Worm (Caenorhabditis elegans) whole organism, early embryonic: ENCODE results near the gene nhr-90.

Experiments
- B0310.2 ChIP-seq: sonication (generic microtip); optimal IDR thresholded peaks from 2 replicates; lab custom pipeline; 2016; ENCODE audit warnings: mild to moderate bottlenecking, missing genetic modification characterization, missing compliant biosample characterization
- F13C5.2 ChIP-seq: sonication (generic microtip); optimal IDR thresholded peaks from 2 replicates; lab custom pipeline; 2017; ENCODE audit warnings: mild to moderate bottlenecking, missing genetic modification characterization, inconsistent platforms, missing compliant biosample characterization
- aly-1 ChIP-seq: sonication (generic microtip); optimal IDR thresholded peaks from 2 replicates; lab custom pipeline; 2016; ENCODE audit warnings: missing genetic modification characterization, missing compliant biosample characterization
- ama-1 ChIP-seq: fragments of 150-350 bp; optimal IDR thresholded peaks from 2 replicates; lab custom pipeline; 2014
- ceh-13 ChIP-seq: fragments of 200-800 bp; sonication (Bioruptor generic); optimal IDR thresholded peaks from 2 replicates; lab custom pipeline; 2018; ENCODE audit warnings: mild to moderate bottlenecking, missing genetic modification characterization, missing compliant biosample characterization
- ceh-36 ChIP-seq: sonication (generic microtip); optimal IDR thresholded peaks from 2 replicates; lab custom pipeline; 2016; ENCODE audit warnings: missing genetic modification characterization, inconsistent platforms, missing compliant biosample characterization
- ets-7 ChIP-seq: sonication (generic microtip); optimal IDR thresholded peaks from 2 replicates; lab custom pipeline; 2016; ENCODE audit warnings: missing genotype, missing genetic modification characterization, missing compliant biosample characterization
- flt-1 ChIP-seq: fragments of 200-800 bp; sonication (Bioruptor generic); IDR thresholded peaks from 2 replicates; pipeline ENCODE4 v1.3.6; 2022; ENCODE audit warnings: missing genetic modification characterization, missing compliant biosample characterization
- hmbx-1 ChIP-seq: sonication (generic microtip); optimal IDR thresholded peaks from 2 replicates; lab custom pipeline; 2016; ENCODE audit warnings: mild to moderate bottlenecking, missing genetic modification characterization, missing compliant biosample characterization
- hmg-4 ChIP-seq: fragments of 200-800 bp; sonication (Bioruptor generic); optimal IDR thresholded peaks from 2 replicates; lab custom pipeline; 2018; ENCODE audit warnings: mild to moderate bottlenecking, missing genetic modification characterization, missing compliant biosample characterization
- hnd-1 ChIP-seq: sonication (generic microtip); optimal IDR thresholded peaks from 2 replicates; lab custom pipeline; 2016; ENCODE audit warnings: missing genetic modification characterization, missing compliant biosample characterization
- pes-1 ChIP-seq: fragments of 200-800 bp; sonication (Bioruptor generic); IDR thresholded peaks from 2 replicates; pipeline ENCODE4 v1.3.6; 2022; ENCODE audit warnings: missing genetic modification reagents, missing genetic modification characterization, missing compliant biosample characterization
- scrt-1 ChIP-seq: fragments of 200-800 bp; sonication (Bioruptor generic); IDR thresholded peaks from 2 replicates; pipeline ENCODE4 v1.3.6; 2022; ENCODE audit warnings: missing genetic modification characterization, missing compliant biosample characterization
- sea-1 ChIP-seq: fragments of 200-800 bp; sonication (Bioruptor generic); conservative IDR thresholded peaks from 2 replicates; pipeline ENCODE4 v1.3.6; 2022; ENCODE audit warnings: missing genetic modification characterization, missing compliant biosample characterization
- tbx-11 ChIP-seq: fragments of 200-800 bp; sonication (Bioruptor generic); IDR thresholded peaks from 2 replicates; pipeline ENCODE4 v1.3.6; 2022; ENCODE audit warnings: missing genetic modification characterization, missing compliant biosample characterization
- tbx-37 ChIP-seq: fragments of 200-800 bp; sonication (Bioruptor generic); conservative IDR thresholded peaks from 2 replicates; pipeline ENCODE4 v1.3.6; 2022; ENCODE audit warnings: missing genetic modification reagents, missing genetic modification characterization, missing compliant biosample characterization
- tra-4 ChIP-seq: sonication (generic microtip); optimal IDR thresholded peaks from 2 replicates; lab custom pipeline; 2017; ENCODE audit warnings: missing genetic modification characterization, missing compliant biosample characterization

The nhr-90 gene

DNA sequence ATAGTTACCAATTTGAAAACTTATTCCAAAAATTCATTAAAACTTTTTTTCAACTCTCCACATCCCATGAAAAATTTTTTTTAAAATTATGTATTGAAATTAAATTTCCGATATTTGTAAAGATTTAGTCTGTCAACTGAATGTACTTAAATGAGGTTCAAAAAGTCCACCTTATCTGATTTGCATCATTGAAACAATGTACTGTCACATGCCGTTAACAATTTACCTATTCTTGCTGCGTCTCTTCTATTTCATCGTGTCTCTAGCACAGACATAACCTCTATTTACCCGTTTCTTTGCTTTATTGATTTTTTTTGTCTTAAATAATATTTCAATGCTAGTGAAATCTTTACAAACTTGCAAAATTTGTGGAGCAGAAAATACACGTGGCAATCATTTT is at the start of gene nhr-90:
Gene nhr-90, plus strand, starts transcription at position 296 of the 400 bp plus-strand sequence.
- TF ChIP-seq aly-1 (no peak), sea-1 (GFP tag; lab: Robert Waterston, UW) (no peak), ama-1 (lab: Kevin White, UChicago) (no peak), flt-1 (GFP tag; lab: Robert Waterston, UW) (no peak), B0310.2 (tag; lab: Kevin White, UChicago) (no peak), hmbx-1 (tag; lab: Kevin White, UChicago) (no peak), scrt-1 (GFP tag; lab: Robert Waterston, UW) (no peak), tra-4 (tag; lab: Kevin White, UChicago) (no peak), tbx-11 (no peak), ceh-13 (GFP tag; lab: Kevin White, UChicago) (no peak), ets-7 (tag; lab: Kevin White, UChicago) (no peak), tbx-37 (GFP tag; lab: Robert Waterston, UW) (no peak), pes-1 (GFP tag; lab: Robert Waterston, UW) (no peak), hmg-4 (GFP tag; lab: Kevin White, UChicago) (no peak), hnd-1 (tag; lab: Kevin White, UChicago) (no peak), F13C5.2 (tag; lab: Kevin White, UChicago) (no peak), ceh-36 (no peak)

DNA sequence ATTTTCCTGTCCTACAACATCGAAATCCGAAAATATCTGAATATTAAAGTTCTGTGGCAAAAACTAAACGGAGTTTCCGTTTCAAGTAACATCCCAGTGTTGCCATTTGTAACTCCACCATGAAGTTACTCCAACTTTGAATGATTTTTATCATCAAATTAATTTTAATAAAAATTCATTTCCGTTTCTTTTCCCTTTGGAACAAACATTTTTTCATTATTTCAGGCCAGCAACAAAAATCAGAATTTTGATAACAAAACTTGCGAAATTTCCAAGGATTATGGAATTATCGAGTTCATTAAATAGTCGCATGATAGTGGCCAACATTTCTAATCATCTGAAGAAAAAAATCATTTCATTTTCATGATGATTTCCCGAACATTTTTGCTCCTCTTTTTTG is 47.5 kb upstream of the nhr-90 start, which contains the start of gene C14C6.2:
Gene C14C6.2, plus strand, starts transcription at position 301 of the 400 bp plus-strand sequence.
- TF ChIP-seq hmbx-1 (tag; lab: Kevin White, UChicago): no peak
- no peak for TF ChIP-seq pes-1 (GFP tag; lab: Robert Waterston, UW)
- TF ChIP-seq scrt-1 (GFP tag; lab: Robert Waterston, UW): no peak
- no peak for TF ChIP-seq tbx-11
- no peak for TF ChIP-seq F13C5.2 (tag; lab: Kevin White, UChicago)
- no peak for TF ChIP-seq ets-7 (tag; lab: Kevin White, UChicago)
- no peak for TF ChIP-seq B0310.2 (tag; lab: Kevin White, UChicago)
- TF ChIP-seq aly-1: no peak
- TF ChIP-seq sea-1 (GFP tag; lab: Robert Waterston, UW): no peak
- no peak for TF ChIP-seq ceh-36
- TF ChIP-seq hnd-1 (tag; lab: Kevin White, UChicago): no peak
- no peak for TF ChIP-seq tra-4 (tag; lab: Kevin White, UChicago)
- TF ChIP-seq ama-1 (lab: Kevin White, UChicago): no peak
- no peak for TF ChIP-seq hmg-4 (GFP tag; lab: Kevin White, UChicago)
- TF ChIP-seq tbx-37 (GFP tag; lab: Robert Waterston, UW): no peak
- TF ChIP-seq flt-1 (GFP tag; lab: Robert Waterston, UW): no peak
- TF ChIP-seq ceh-13 (GFP tag; lab: Kevin White, UChicago): no peak

DNA sequence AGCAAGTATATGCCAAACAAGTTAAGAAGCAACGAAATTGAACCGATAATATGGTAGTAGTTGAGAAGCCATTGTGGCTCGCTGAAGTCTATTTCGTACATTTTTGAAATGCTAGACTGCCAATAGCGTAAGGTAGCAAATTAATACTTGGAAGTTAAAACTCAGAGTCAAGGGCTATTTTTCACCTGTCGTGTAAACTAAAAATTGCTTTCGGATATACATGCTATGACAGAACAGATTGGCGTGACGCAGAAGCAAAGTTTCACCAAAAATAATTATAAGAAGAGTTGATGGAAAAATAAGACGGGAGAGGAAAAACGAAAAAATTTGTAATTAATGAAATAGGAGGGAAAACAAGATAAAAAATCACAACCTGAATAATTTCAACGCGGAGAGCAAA is 44.3 kb upstream of the nhr-90 start, which contains the start of gene sri-73:
Gene sri-73, minus strand, starts transcription at position 101 of the 400 bp plus-strand sequence.
- TF ChIP-seq hmg-4 (GFP tag; lab: Kevin White, UChicago): no peak
- no peak for TF ChIP-seq scrt-1 (GFP tag; lab: Robert Waterston, UW)
- TF ChIP-seq ceh-13 (GFP tag; lab: Kevin White, UChicago): no peak
- TF ChIP-seq B0310.2 (tag; lab: Kevin White, UChicago): no peak
- no peak for TF ChIP-seq tbx-37 (GFP tag; lab: Robert Waterston, UW)
- no peak for TF ChIP-seq ets-7 (tag; lab: Kevin White, UChicago)
- TF ChIP-seq ceh-36: no peak
- TF ChIP-seq pes-1 (GFP tag; lab: Robert Waterston, UW): no peak
- no peak for TF ChIP-seq flt-1 (GFP tag; lab: Robert Waterston, UW)
- no peak for TF ChIP-seq tra-4 (tag; lab: Kevin White, UChicago)

DNA sequence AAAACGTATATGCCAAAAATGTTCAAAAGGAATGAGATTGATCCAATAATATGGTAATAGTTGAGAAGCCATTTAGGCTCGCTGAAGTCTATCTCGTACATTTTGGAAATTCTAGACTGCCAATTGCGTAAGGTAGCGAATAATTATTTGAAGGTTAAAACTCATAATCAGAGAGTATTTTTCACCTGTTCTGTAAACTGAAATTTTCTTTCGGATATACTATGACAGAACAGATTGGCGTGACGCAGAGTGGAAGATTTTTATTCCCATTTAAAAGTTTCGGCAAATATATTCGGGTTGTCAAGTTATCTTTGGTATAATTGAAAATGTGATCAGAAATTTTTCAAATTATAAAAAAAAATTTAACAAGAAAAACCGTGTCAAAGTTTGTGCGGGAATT is 42.2 kb upstream of the nhr-90 start, which contains the start of gene sri-72:
Gene sri-72, minus strand, starts transcription at position 101 of the 400 bp plus-strand sequence.
- TF ChIP-seq ets-7 (tag; lab: Kevin White, UChicago): no peak
- no peak for TF ChIP-seq tra-4 (tag; lab: Kevin White, UChicago)
- no peak for TF ChIP-seq flt-1 (GFP tag; lab: Robert Waterston, UW)
- TF ChIP-seq F13C5.2 (tag; lab: Kevin White, UChicago): no peak
- no peak for TF ChIP-seq tbx-37 (GFP tag; lab: Robert Waterston, UW)
- no peak for TF ChIP-seq hnd-1 (tag; lab: Kevin White, UChicago)
- no peak for TF ChIP-seq scrt-1 (GFP tag; lab: Robert Waterston, UW)
- no peak for TF ChIP-seq ceh-13 (GFP tag; lab: Kevin White, UChicago)
- TF ChIP-seq B0310.2 (tag; lab: Kevin White, UChicago): no peak
- no peak for TF ChIP-seq tbx-11
- TF ChIP-seq ceh-36: no peak
- TF ChIP-seq hmbx-1 (tag; lab: Kevin White, UChicago): no peak
- no peak for TF ChIP-seq hmg-4 (GFP tag; lab: Kevin White, UChicago)
- no peak for TF ChIP-seq aly-1
- no peak for TF ChIP-seq sea-1 (GFP tag; lab: Robert Waterston, UW)
- TF ChIP-seq pes-1 (GFP tag; lab: Robert Waterston, UW): no peak
- TF ChIP-seq ama-1 (lab: Kevin White, UChicago): no peak

DNA sequence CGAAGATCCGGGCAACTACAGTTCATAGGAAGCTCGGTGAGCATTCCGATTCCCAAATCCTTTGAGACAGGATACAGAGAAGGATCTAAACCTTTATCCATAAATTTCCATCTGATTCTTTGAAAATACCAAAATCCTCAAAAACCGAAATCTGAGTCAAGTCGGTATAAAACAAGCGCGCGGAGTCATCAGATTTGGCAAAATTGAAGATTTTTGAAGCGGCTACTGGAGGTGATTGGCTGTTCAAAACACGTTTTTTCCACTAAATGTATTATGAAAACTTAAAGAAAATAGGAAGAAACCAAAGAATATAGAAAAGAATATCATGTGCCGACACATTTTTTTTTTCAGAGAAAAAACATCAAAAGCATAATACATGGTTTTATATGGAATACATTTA is 35.7 kb upstream of the nhr-90 start, which contains the start of gene C14C6.13:
Gene C14C6.13, minus strand, starts transcription at position 101 of the 400 bp plus-strand sequence.
- TF ChIP-seq B0310.2 (tag; lab: Kevin White, UChicago): no peak
- no peak for TF ChIP-seq tbx-37 (GFP tag; lab: Robert Waterston, UW)
- no peak for TF ChIP-seq tbx-11
- no peak for TF ChIP-seq hmg-4 (GFP tag; lab: Kevin White, UChicago)
- no peak for TF ChIP-seq ama-1 (lab: Kevin White, UChicago)
- no peak for TF ChIP-seq aly-1
- TF ChIP-seq hmbx-1 (tag; lab: Kevin White, UChicago): no peak
- TF ChIP-seq hnd-1 (tag; lab: Kevin White, UChicago): no peak
- no peak for TF ChIP-seq pes-1 (GFP tag; lab: Robert Waterston, UW)

DNA sequence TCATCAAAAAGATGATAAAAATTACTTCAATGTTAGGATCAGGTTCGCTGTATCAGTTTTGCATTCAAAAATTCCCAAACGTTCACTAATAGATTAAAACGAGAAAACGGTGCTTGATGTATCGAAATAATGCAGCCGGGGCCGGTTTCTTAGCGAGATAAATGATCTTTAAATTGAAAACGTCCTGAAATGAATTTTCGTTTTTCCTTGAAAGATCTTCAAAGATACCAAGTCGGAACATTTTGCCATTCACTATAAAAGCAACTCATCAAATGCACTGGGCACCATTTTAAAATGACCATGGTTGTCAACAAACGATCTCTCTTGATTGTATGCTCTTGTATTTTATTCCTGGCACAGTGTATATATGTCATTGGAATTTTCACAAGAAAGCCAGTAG is 34.2 kb upstream of the nhr-90 start, which contains the start of gene K06H6.5:
Gene K06H6.5, plus strand, starts transcription at position 301 of the 400 bp plus-strand sequence.
- TF ChIP-seq tbx-11 (no peak), B0310.2 (tag; lab: Kevin White, UChicago) (no peak), tbx-37 (GFP tag; lab: Robert Waterston, UW) (no peak), ceh-36 (no peak), ceh-13 (GFP tag; lab: Kevin White, UChicago) (no peak), sea-1 (GFP tag; lab: Robert Waterston, UW) (no peak), ets-7 (tag; lab: Kevin White, UChicago) (no peak)
